Worm (Caenorhabditis elegans) whole organism, young adult: ENCODE data around the gene pfkb-1.2.

Experiments used
- C17E4.6 ChIP-seq: fragments of 200-800 bp; sonication (Bioruptor generic); IDR thresholded peaks from 2 replicates; pipeline ENCODE4 v1.3.6; 2022; ENCODE audit warnings: missing genetic modification reagents, missing genetic modification characterization, missing compliant biosample characterization
- F33H1.4 ChIP-seq: fragments of 200-800 bp; sonication (Bioruptor generic); IDR thresholded peaks from 2 replicates; pipeline ENCODE4 v1.3.6; 2022; ENCODE audit warnings: missing genetic modification reagents, missing genetic modification characterization, missing compliant biosample characterization
- K12H6.12 ChIP-seq: fragments of 200-800 bp; sonication (Bioruptor generic); optimal IDR thresholded peaks from 2 replicates; lab custom pipeline; 2018; ENCODE audit warnings: mild to moderate bottlenecking, missing genetic modification characterization, missing compliant biosample characterization
- Y53G8AR.9 ChIP-seq: fragments of 200-800 bp; sonication (Bioruptor generic); conservative IDR thresholded peaks from 2 replicates; pipeline ENCODE4 v1.3.6; 2022; ENCODE audit warnings: missing genetic modification reagents, missing genetic modification characterization, missing compliant biosample characterization
- ama-1 ChIP-seq, 3 experiments: fragments of 150-350 bp in 1 of 3; sonication (generic microtip) in 2 of 3; optimal IDR thresholded peaks; 2 replicates each; lab custom pipeline; 2014 to 2018; ENCODE audit warnings: missing biosample characterization in 2 of 3, missing genetic modification characterization in 2 of 3, missing genetic modification reagents in 2 of 3
- dpff-1 ChIP-seq: sonication (generic microtip); optimal IDR thresholded peaks from 2 replicates; lab custom pipeline; 2017; ENCODE audit warnings: mild to moderate bottlenecking, missing genetic modification characterization, missing compliant biosample characterization
- hlh-26 ChIP-seq: fragments of 200-800 bp; sonication (Bioruptor generic); conservative IDR thresholded peaks from 2 replicates; pipeline ENCODE4 v1.3.6; 2022; ENCODE audit warnings: missing genetic modification reagents, missing genetic modification characterization, missing compliant biosample characterization
- nhr-90 ChIP-seq: sonication (generic microtip); optimal IDR thresholded peaks from 2 replicates; lab custom pipeline; 2016; ENCODE audit warnings: missing genotype, mild to moderate bottlenecking, missing genetic modification characterization, missing compliant biosample characterization
- rcor-1 ChIP-seq: fragments of 200-800 bp; sonication (Bioruptor generic); IDR thresholded peaks from 2 replicates; pipeline ENCODE4 v1.3.6; 2022; ENCODE audit warnings: missing genetic modification reagents, missing genetic modification characterization, missing compliant biosample characterization
- snpc-1.1 ChIP-seq: sonication (generic microtip); optimal IDR thresholded peaks from 2 replicates; lab custom pipeline; 2017; ENCODE audit warnings: missing genetic modification characterization, mild to moderate bottlenecking, missing compliant biosample characterization, antibody characterized with exemption, moderate library complexity, missing genotype, missing genetic modification reagents; ENCODE audit not compliant: insufficient read depth
- somi-1 ChIP-seq: fragments of 200-800 bp; sonication (Bioruptor generic); optimal IDR thresholded peaks from 2 replicates; lab custom pipeline; 2018; ENCODE audit warnings: mild to moderate bottlenecking, missing genetic modification characterization, missing compliant biosample characterization
- unc-130 ChIP-seq: sonication (generic microtip); optimal IDR thresholded peaks from 2 replicates; lab custom pipeline; 2016; ENCODE audit warnings: missing genetic modification reagents, missing genetic modification characterization, missing compliant biosample characterization
- ztf-6 ChIP-seq: fragments of 200-800 bp; sonication (Bioruptor generic); IDR thresholded peaks from 2 replicates; pipeline ENCODE4 v1.3.6; 2022; ENCODE audit warnings: missing genetic modification reagents, missing genetic modification characterization, missing compliant biosample characterization

DNA sequence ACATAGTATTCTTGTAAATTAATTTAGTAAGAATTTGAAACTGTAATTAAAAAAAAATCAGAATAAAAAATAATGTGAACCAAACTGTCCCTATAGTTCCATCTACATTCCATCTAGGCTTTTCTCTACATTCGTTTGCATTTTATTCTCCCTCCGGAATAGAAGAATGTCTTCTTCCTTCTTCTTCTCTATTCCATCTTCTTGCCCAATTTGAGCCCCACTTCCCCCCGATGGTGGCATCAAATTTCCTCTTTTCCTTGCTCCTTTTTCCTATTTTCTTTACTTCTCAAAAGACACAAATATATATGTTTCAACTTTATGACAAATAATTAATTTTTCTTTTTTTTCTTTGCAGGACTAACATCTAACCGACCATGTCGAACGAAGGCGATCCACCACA, 33.5 kb downstream of the pfkb-1.2 start, which contains the start of gene unc-44:
- TF ChIP-seq Y53G8AR.9 (GFP tag; lab: Robert Waterston, UW) (no peak), snpc-1.1 (tag; lab: Kevin White, UChicago) (no peak), ama-1 (optimal IDR thresholded peaks at IDR 0.05; lab: Kevin White, UChicago) (no peak), ama-1 (GFP tag; optimal IDR thresholded peaks at IDR 0.05; lab: Kevin White, UChicago) (no peak), C17E4.6 (GFP tag; lab: Robert Waterston, UW) (no peak), rcor-1 (GFP tag; lab: Robert Waterston, UW) (no peak), ztf-6 (GFP tag; lab: Robert Waterston, UW) (no peak), F33H1.4 (GFP tag; lab: Robert Waterston, UW) (no peak), nhr-90 (tag; lab: Kevin White, UChicago) (no peak), K12H6.12 (tag; lab: Kevin White, UChicago) (no peak), hlh-26 (no peak), somi-1 (GFP tag; lab: Kevin White, UChicago) (no peak), dpff-1 (tag; lab: Kevin White, UChicago) (no peak), unc-130 (no peak)
